Worm (Caenorhabditis elegans): ENCODE data around the gene cit-1.1.
A peak's percentile ranks its signal among the peaks of the same experiment; 100 is the strongest.

The cit-1.1 gene

DNA sequence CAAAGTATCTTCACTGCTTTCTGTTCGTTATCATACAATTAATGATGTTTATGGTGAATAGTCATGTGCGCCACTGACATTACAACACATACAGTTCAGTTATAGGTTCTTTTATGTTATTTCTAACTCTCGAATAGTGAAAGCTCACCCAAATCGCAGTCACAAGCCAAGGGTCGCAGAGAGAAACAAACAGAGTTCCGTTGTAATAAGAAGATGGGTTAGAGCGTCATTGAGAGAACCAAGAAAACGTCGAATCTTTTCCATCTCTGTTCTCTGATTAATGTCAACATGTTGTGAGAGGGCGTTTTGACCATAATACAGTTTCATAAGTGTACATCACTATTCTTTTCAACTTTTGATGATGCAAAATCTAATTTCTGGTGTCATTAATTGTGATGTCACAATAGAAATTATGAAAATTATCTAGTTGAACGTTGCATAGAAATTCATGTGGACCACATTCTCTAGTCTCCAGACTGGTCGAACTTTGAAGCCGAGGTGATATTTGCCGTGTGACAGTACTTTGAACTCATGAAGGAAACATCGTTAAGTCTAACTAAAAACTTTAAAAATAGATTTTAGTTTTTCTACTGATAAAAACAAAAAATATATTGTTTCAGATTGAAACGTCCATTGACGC, 35.5 kb downstream of the cit-1.1 start (continued):
- TF ChIP-seq egl-27 (tag; optimal IDR thresholded peaks at IDR 0.05) (no peak), nhr-11 (tag; optimal IDR thresholded peaks at IDR 0.05) (no peak), ceh-82 (tag; optimal IDR thresholded peaks at IDR 0.05) (no peak), lin-39 (tag; optimal IDR thresholded peaks at IDR 0.05) (no peak), unc-62 (GFP tag; optimal IDR thresholded peaks at IDR 0.05) (no peak), ama-1 (optimal IDR thresholded peaks at IDR 0.05) (peak; percentile 57), unc-55 (GFP tag; optimal IDR thresholded peaks at IDR 0.05) (no peak), skn-1 (tag; optimal IDR thresholded peaks at IDR 0.05) (no peak), dmd-4 (tag; optimal IDR thresholded peaks at IDR 0.05) (no peak), nhr-10 (tag; optimal IDR thresholded peaks at IDR 0.05) (no peak), mab-5 (tag; optimal IDR thresholded peaks at IDR 0.05) (no peak), zag-1 (tag; optimal IDR thresholded peaks at IDR 0.05) (no peak), nhr-6 (tag; optimal IDR thresholded peaks at IDR 0.05) (no peak), sma-9 (GFP tag; optimal IDR thresholded peaks at IDR 0.05) (peak; percentile 33), sma-9 (tag; optimal IDR thresholded peaks at IDR 0.05) (no peak), nhr-21 (tag; optimal IDR thresholded peaks at IDR 0.05) (peak; percentile 33), mbf-1 (tag; optimal IDR thresholded peaks at IDR 0.05) (no peak), peb-1 (tag; optimal IDR thresholded peaks at IDR 0.05) (no peak), gmeb-1 (tag; optimal IDR thresholded peaks at IDR 0.05) (no peak)

DNA sequence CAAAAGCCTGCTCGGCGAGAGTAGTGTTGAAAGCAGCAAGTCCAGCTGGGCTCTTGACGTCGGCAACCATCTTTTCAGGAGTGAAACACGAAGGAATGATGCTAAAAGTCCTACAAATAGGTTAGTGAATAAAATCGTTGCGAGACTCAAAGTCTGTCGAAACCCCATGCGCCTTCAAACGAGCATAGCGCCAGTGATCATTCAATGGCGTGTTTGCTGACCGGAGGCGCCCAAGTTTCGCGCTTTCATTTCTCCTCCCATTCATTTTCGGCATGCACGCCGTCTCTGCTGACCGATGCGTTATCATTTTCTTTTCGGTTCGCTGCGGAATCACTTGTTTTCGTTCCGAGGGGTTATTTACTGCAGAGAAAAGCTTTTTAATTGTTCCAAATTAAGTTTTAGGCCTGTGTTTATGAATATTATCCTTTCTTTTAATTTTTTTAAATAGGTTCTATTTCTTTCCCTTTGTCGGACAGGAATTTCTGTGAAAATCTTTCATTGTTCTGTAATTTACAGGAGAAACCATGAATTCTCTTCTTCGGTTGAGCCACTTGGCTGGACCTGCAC, 36.3 kb downstream of the cit-1.1 start, which contains the start of the genes eef-1B.1 and aco-2:
Gene eef-1B.1 (minus strand): TSS at position 186 of the 567 bp plus-strand sequence.
Gene aco-2 (plus strand): TSS at position 517 of the 567 bp plus-strand sequence.
- TF ChIP-seq nhr-6 (tag; optimal IDR thresholded peaks at IDR 0.05) (peak; percentile 27), ama-1 (optimal IDR thresholded peaks at IDR 0.05) (no peak), mbf-1 (tag; optimal IDR thresholded peaks at IDR 0.05) (no peak), ztf-4 (tag; optimal IDR thresholded peaks at IDR 0.05) (peak; percentile 55), ztf-1 (GFP tag; conservative IDR thresholded peaks at IDR 0.05) (no peak), ztf-11 (tag; optimal IDR thresholded peaks at IDR 0.05) (no peak), nhr-237 (tag; optimal IDR thresholded peaks at IDR 0.05) (no peak), lin-11 (tag; optimal IDR thresholded peaks at IDR 0.05) (peak; percentile 90), sma-9 (GFP tag; optimal IDR thresholded peaks at IDR 0.05) (peak; percentile 95), sma-9 (tag; optimal IDR thresholded peaks at IDR 0.05) (no peak), unc-62 (GFP tag; optimal IDR thresholded peaks at IDR 0.05) (peak; percentile 26), skn-1 (tag; optimal IDR thresholded peaks at IDR 0.05) (peak; percentile 52), gmeb-1 (tag; optimal IDR thresholded peaks at IDR 0.05) (peak; percentile 93), nhr-25 (tag; optimal IDR thresholded peaks at IDR 0.05) (peak; percentile 94), egl-27 (tag; optimal IDR thresholded peaks at IDR 0.05) (peak; percentile 87), aly-2 (tag; optimal IDR thresholded peaks at IDR 0.05) (no peak), snpc-4 (tag; optimal IDR thresholded peaks at IDR 0.05) (peak; percentile 73), peb-1 (tag; optimal IDR thresholded peaks at IDR 0.05) (no peak), mab-5 (tag; optimal IDR thresholded peaks at IDR 0.05) (peak; percentile 86), nhr-11 (tag; optimal IDR thresholded peaks at IDR 0.05) (no peak), F13H6.1 (tag; optimal IDR thresholded peaks at IDR 0.05) (peak; percentile 90), alr-1 (tag; optimal IDR thresholded peaks at IDR 0.05) (no peak), nhr-21 (tag; optimal IDR thresholded peaks at IDR 0.05) (peak; percentile 94), lsy-2 (tag; optimal IDR thresholded peaks at IDR 0.05) (peak; percentile 86 to 95), nhr-23 (tag; optimal IDR thresholded peaks at IDR 0.05) (no peak), nhr-77 (tag; optimal IDR thresholded peaks at IDR 0.05) (peak; percentile 80), nhr-10 (tag; optimal IDR thresholded peaks at IDR 0.05) (no peak), unc-55 (GFP tag; optimal IDR thresholded peaks at IDR 0.05) (peak; percentile 97), elt-1 (tag; optimal IDR thresholded peaks at IDR 0.05) (no peak), nhr-12 (tag; optimal IDR thresholded peaks at IDR 0.05) (peak; percentile 28), crh-2 (tag; optimal IDR thresholded peaks at IDR 0.05) (peak; percentile 93), ceh-82 (tag; optimal IDR thresholded peaks at IDR 0.05) (no peak), R02D3.7 (tag; optimal IDR thresholded peaks at IDR 0.05) (peak; percentile 50), lin-13 (GFP tag; optimal IDR thresholded peaks at IDR 0.05) (peak; percentile 89), sem-4 (tag; optimal IDR thresholded peaks at IDR 0.05) (peak; percentile 75), unc-39 (tag; optimal IDR thresholded peaks at IDR 0.05) (no peak), zag-1 (tag; optimal IDR thresholded peaks at IDR 0.05) (peak; percentile 52), lin-39 (tag; optimal IDR thresholded peaks at IDR 0.05) (no peak), fos-1 (tag; optimal IDR thresholded peaks at IDR 0.05) (peak; percentile 80), sma-3 (GFP tag; optimal IDR thresholded peaks at IDR 0.05) (peak; percentile 94), ZK546.5 (tag; optimal IDR thresholded peaks at IDR 0.05) (peak; percentile 47), blmp-1 (tag; optimal IDR thresholded peaks at IDR 0.05; ENCODE audit: insufficient read depth) (peak; percentile 82), dmd-4 (tag; optimal IDR thresholded peaks at IDR 0.05) (no peak), nhr-129 (tag; optimal IDR thresholded peaks at IDR 0.05) (peak; percentile 93), Y55F3AM.14 (GFP tag; optimal IDR thresholded peaks at IDR 0.05) (peak; percentile 36), C34F6.9 (tag; optimal IDR thresholded peaks at IDR 0.05) (peak; percentile 92), mdl-1 (tag; optimal IDR thresholded peaks at IDR 0.05) (peak in 1 of 2 experiments; percentile 61), elt-3 (tag; optimal IDR thresholded peaks at IDR 0.05) (no peak), ceh-16 (tag; optimal IDR thresholded peaks at IDR 0.05) (peak; percentile 56)

Measured in whole organism, L2 larva.